Fruit fly (Drosophila melanogaster): ENCODE results near the gene emc.

emc gene

dm6 chr3L:780867-781701 is 31.9 kb downstream of the emc start (continued):
- TF ChIP-seq Lim3 (GFP tag; IDR thresholded peaks at IDR 0.05) (peak; percentile 85), CG11696 (GFP tag; IDR thresholded peaks at IDR 0.05) (peak; percentile 91), CoRest (tag; optimal IDR thresholded peaks at IDR 0.05) (peak; percentile 95), CG6813 (GFP tag; optimal IDR thresholded peaks at IDR 0.05) (peak; percentile 67), az2 (GFP tag; optimal IDR thresholded peaks at IDR 0.05) (peak; percentile 92), hth (optimal IDR thresholded peaks at IDR 0.05) (no peak), CG10979 (tag; optimal IDR thresholded peaks at IDR 0.05) (peak; percentile 85), CG4404 (GFP tag; IDR thresholded peaks at IDR 0.05) (peak; percentile 86), sqz (GFP tag; optimal IDR thresholded peaks at IDR 0.05) (peak; percentile 25), NC2α (GFP tag; optimal IDR thresholded peaks at IDR 0.05) (no peak), so (GFP tag; IDR thresholded peaks at IDR 0.05) (peak; percentile 95), Ets65A (GFP tag) (peak; percentile 94), GATAe (GFP tag; conservative IDR thresholded peaks at IDR 0.05) (peak; percentile 95), CG10267 (tag; optimal IDR thresholded peaks at IDR 0.05) (peak; percentile 80), D (optimal IDR thresholded peaks at IDR 0.05) (no peak), D (GFP tag; optimal IDR thresholded peaks at IDR 0.05) (peak; percentile 78), ap (GFP tag; IDR thresholded peaks at IDR 0.05) (peak; percentile 91), HHEX (GFP tag; optimal IDR thresholded peaks at IDR 0.05) (peak; percentile 88), Awh (GFP tag; IDR thresholded peaks at IDR 0.05) (peak; percentile 97), D19A (tag; optimal IDR thresholded peaks at IDR 0.05) (peak; percentile 80), org-1 (GFP tag; optimal IDR thresholded peaks at IDR 0.05) (peak; percentile 91), dan (GFP tag; IDR thresholded peaks at IDR 0.05) (peak; percentile 58; the same call in 1 of the 2 replicates), gfzf (GFP tag; optimal IDR thresholded peaks at IDR 0.05) (no peak), nom (GFP tag; optimal IDR thresholded peaks at IDR 0.05) (peak; percentile 70), B-H1 (GFP tag; IDR thresholded peaks at IDR 0.05) (peak; percentile 95), h (optimal IDR thresholded peaks at IDR 0.05) (no peak), CkIIα-i1 (GFP tag; IDR thresholded peaks at IDR 0.05) (peak; percentile 79), CG4820 (GFP tag; optimal IDR thresholded peaks at IDR 0.05) (peak; percentile 82), CG4360 (GFP tag; IDR thresholded peaks at IDR 0.05) (peak; percentile 65), Asciz (GFP tag; optimal IDR thresholded peaks at IDR 0.05) (peak; percentile 81), Deaf1 (tag; optimal IDR thresholded peaks at IDR 0.05) (peak; percentile 79), Sox102F (GFP tag; optimal IDR thresholded peaks at IDR 0.05) (peak; percentile 95), Abd-B (GFP tag; optimal IDR thresholded peaks at IDR 0.05) (peak; percentile 89), CG13424 (tag; optimal IDR thresholded peaks at IDR 0.05) (peak; percentile 96), pb (GFP tag; optimal IDR thresholded peaks at IDR 0.05) (no peak), Atf3 (GFP tag; optimal IDR thresholded peaks at IDR 0.05) (peak; percentile 49), CG6654 (GFP tag; optimal IDR thresholded peaks at IDR 0.05) (peak; percentile 43), tx (GFP tag; optimal IDR thresholded peaks at IDR 0.05) (peak; percentile 63), trem (tag; optimal IDR thresholded peaks at IDR 0.05) (peak; percentile 54), CG15514 (GFP tag; optimal IDR thresholded peaks at IDR 0.05) (peak; percentile 76), dati (GFP tag; IDR thresholded peaks at IDR 0.05) (peak; percentile 91), CG9876 (GFP tag; optimal IDR thresholded peaks at IDR 0.05) (no peak), CG2199 (GFP tag; IDR thresholded peaks at IDR 0.05) (peak; percentile 90), Adf1 (GFP tag; IDR thresholded peaks at IDR 0.05) (peak; percentile 90), Usf (GFP tag; optimal IDR thresholded peaks at IDR 0.05) (peak; percentile 83), Blimp-1 (GFP tag; optimal IDR thresholded peaks at IDR 0.05) (peak; percentile 84), disco-r (GFP tag; optimal IDR thresholded peaks at IDR 0.05) (peak; percentile 14), CG17359 (tag; optimal IDR thresholded peaks at IDR 0.05) (peak; percentile 89), slou (GFP tag; optimal IDR thresholded peaks at IDR 0.05) (peak; percentile 71), Doc2 (GFP tag; IDR thresholded peaks at IDR 0.05) (peak; percentile 81)
